Worm (Caenorhabditis elegans) whole organism, L4/young adult: Measurements from ENCODE around the gene F32D8.12.

Experiments used
- W03F9.2 ChIP-seq: fragments of 150-350 bp; optimal IDR thresholded peaks from 2 replicates; lab custom pipeline; 2014; ENCODE audit warnings: missing biosample characterization, missing genetic modification characterization
- dao-5 ChIP-seq: sonication (generic microtip); optimal IDR thresholded peaks from 2 replicates; lab custom pipeline; 2016; ENCODE audit warnings: missing genotype, missing genetic modification characterization, moderate library complexity, missing compliant biosample characterization
- him-1 ChIP-seq: sonication (generic microtip); optimal IDR thresholded peaks from 2 replicates; lab custom pipeline; 2016; ENCODE audit warnings: missing genotype, missing genetic modification reagents, missing genetic modification characterization, missing compliant biosample characterization

DNA sequence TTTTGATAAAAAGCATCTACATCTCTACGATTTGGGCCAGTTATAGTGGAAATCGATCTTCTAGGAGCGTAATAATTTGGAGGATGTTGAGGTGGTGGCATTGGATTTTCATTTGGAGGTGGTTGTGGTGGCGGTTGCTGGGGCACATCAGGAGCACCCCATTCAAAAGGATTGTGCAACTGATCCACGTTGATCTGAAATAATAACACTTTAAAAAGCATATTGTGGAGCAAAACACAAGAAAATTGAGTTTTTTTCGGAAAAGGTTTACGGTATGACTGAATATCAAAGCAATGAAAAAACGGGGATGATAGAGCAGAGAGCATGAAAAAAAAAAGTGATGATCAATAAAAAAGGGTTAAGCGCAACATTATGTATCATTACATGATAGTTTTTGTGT lies 25.2 kb downstream of the F32D8.12 start, which contains the start of gene saeg-1:
- TF ChIP-seq him-1 (tag; lab: Kevin White, UChicago), result no peak
- no peak for TF ChIP-seq W03F9.2 (tag; lab: Kevin White, UChicago)
- TF ChIP-seq dao-5 (tag; lab: Kevin White, UChicago), result no peak
